Fruit fly (Drosophila melanogaster): ENCODE measurements around the gene CG34011.
A peak's percentile ranks its signal among the peaks of the same experiment; 100 is the strongest.

CG34011 gene

DNA sequence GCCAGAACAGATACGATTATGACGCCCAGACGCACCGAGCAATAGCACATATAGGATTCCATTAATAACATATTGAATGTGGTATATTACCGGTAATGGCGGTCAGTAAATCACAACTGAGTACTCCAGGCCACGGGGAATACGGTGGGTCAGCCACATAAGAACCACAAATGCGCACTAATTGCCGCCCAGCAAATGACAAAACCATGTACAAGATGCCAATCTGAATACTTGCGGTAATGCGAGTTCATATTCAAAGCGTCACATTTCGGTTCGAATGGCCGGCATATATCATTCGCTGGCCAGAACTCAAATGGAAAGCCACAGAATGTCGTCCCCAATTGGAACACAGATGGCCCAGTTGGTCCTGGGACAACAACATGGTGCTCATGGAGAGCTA, at the start of gene CG34011, which contains the start of gene CG14007:
Gene CG34011 (plus strand): TSS at position 122 of the 400 bp plus-strand sequence.
Gene CG14007 (minus strand): TSS at position 101 of the 400 bp plus-strand sequence.
- TF ChIP-seq psq (GFP tag; optimal IDR thresholded peaks at IDR 0.05): no peak
- TF ChIP-seq Mio (GFP tag; optimal IDR thresholded peaks at IDR 0.05): no peak
- no peak for TF ChIP-seq Myc (optimal IDR thresholded peaks at IDR 0.05)
- TF ChIP-seq Dfd (GFP tag; optimal IDR thresholded peaks at IDR 0.05): no peak
- no peak for TF ChIP-seq rgr (GFP tag; optimal IDR thresholded peaks at IDR 0.05)
- TF ChIP-seq Hr83 (GFP tag; optimal IDR thresholded peaks at IDR 0.05; ENCODE audit: poor library complexity, severe bottlenecking): no peak
- TF ChIP-seq N (GFP tag; optimal IDR thresholded peaks at IDR 0.05): no peak
- TF ChIP-seq lola (GFP tag; optimal IDR thresholded peaks at IDR 0.05): no peak
- TF ChIP-seq dsf (GFP tag; optimal IDR thresholded peaks at IDR 0.05; ENCODE audit: borderline replicate concordance): no peak
- TF ChIP-seq tai (GFP tag; optimal IDR thresholded peaks at IDR 0.05): no peak
- TF ChIP-seq h (GFP tag; optimal IDR thresholded peaks at IDR 0.05): no peak
- TF ChIP-seq CrebA (GFP tag; optimal IDR thresholded peaks at IDR 0.05; ENCODE audit: borderline replicate concordance): no peak
- TF ChIP-seq sage (GFP tag; optimal IDR thresholded peaks at IDR 0.05): no peak
- TF ChIP-seq Abd-B (GFP tag; optimal IDR thresholded peaks at IDR 0.05): no peak
- TF ChIP-seq HLH106 (tag; optimal IDR thresholded peaks at IDR 0.05): no peak
- no peak for TF ChIP-seq dmrt93B (GFP tag; optimal IDR thresholded peaks at IDR 0.05)
- TF ChIP-seq Jra (GFP tag; optimal IDR thresholded peaks at IDR 0.05): no peak
- TF ChIP-seq jim (GFP tag; optimal IDR thresholded peaks at IDR 0.05): no peak
- no peak for TF ChIP-seq pan (optimal IDR thresholded peaks at IDR 0.05)

- no peak for TF ChIP-seq Sp1 (GFP tag; optimal IDR thresholded peaks at IDR 0.05)
- TF ChIP-seq ey (GFP tag; optimal IDR thresholded peaks at IDR 0.05): no peak
- no peak for TF ChIP-seq usp (GFP tag; optimal IDR thresholded peaks at IDR 0.05)
- TF ChIP-seq dsf (GFP tag; optimal IDR thresholded peaks at IDR 0.05; ENCODE audit: borderline replicate concordance): no peak
- no peak for TF ChIP-seq h (GFP tag; optimal IDR thresholded peaks at IDR 0.05)
- no peak for TF ChIP-seq pan (optimal IDR thresholded peaks at IDR 0.05)
- no peak for TF ChIP-seq HLH106 (tag; optimal IDR thresholded peaks at IDR 0.05)
- no peak for TF ChIP-seq Dfd (GFP tag; optimal IDR thresholded peaks at IDR 0.05)
- no peak for TF ChIP-seq Mio (GFP tag; optimal IDR thresholded peaks at IDR 0.05)
- no peak for TF ChIP-seq br (GFP tag; optimal IDR thresholded peaks at IDR 0.05)
- no peak for TF ChIP-seq Rel (GFP tag; optimal IDR thresholded peaks at IDR 0.05)
- TF ChIP-seq Rel (tag; optimal IDR thresholded peaks at IDR 0.05): no peak
Observed at dm6 chr2L:5678282-5678681, 38.2 kb upstream of the CG34011 start, which contains the start of gene CG12511. Gene CG12511, plus strand, starts transcription at chr2L:5678582.

DNA sequence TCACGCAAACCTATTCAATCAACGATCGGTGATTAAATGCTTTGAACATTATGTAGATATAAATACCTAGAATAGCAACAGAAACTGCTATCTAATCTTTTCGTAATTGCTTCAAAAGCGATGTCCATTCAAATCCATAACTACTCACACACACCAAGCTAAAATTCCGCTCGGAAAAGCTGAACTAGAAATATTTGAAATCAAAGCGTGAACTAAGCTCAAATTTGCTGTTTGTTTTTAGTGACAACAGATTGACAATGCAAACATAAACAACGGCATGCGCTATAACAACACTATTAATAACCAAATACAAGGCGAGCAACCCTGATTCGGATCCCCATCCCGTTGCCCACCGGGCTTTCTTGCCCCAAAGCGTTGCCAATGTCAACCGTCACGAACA, 10.4 kb upstream of the CG34011 start, which contains the start of gene CG7236:
Gene CG7236 (plus strand): TSS at position 301 of the 400 bp plus-strand sequence.
- no peak for TF ChIP-seq sv (GFP tag; optimal IDR thresholded peaks at IDR 0.05)

dm6 chr2L:5720407-5721228, 4.1 kb downstream of the CG34011 start, which contains the start of the genes CG11149 and sip1:
Gene CG11149, minus strand, starts transcription at chr2L:5720899.
Gene sip1, plus strand, starts transcription at chr2L:5721051.
- TF ChIP-seq br (GFP tag; optimal IDR thresholded peaks at IDR 0.05) (peak; percentile 18), Rel (GFP tag; optimal IDR thresholded peaks at IDR 0.05) (no peak), Rel (tag; optimal IDR thresholded peaks at IDR 0.05) (peak; percentile 14), Vsx2 (GFP tag; optimal IDR thresholded peaks at IDR 0.05; ENCODE audit: partially characterized antibody) (no peak), Myc (optimal IDR thresholded peaks at IDR 0.05) (peak; percentile 15)

DNA sequence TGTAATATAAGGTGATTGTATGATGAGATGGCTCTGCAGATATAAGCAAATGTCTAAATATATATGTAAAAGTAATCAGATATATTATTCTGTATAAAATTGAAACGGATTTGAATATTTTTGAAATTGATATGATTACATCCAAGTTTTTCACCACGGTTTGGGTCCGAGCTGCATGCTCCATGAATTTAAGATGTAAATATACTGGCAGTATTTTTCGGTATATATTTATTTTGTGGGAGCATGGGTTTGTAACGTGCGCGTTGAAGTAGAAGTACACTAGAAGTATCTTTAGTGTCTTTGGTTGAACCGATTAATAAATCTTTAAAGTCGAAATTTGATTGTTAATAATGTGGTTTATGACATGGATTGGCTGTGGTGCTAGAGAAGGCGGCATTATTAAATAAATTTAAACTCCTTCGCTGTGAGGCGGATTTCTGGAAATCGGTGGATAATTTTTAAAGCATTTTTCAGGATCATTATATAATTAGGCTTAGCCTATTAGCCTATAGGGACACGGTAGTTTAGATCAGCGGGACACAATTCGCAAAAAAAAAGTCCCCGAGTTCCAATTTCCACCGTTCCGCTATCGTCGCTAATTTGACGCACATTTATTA, 7.5 kb downstream of the CG34011 start:
- TF ChIP-seq Myc (optimal IDR thresholded peaks at IDR 0.05): peak; percentile 17
- no peak for TF ChIP-seq brk (GFP tag; optimal IDR thresholded peaks at IDR 0.05)

dm6 chr2L:5724521-5725023, 8.1 kb downstream of the CG34011 start, which contains the start of gene CG11030:
Gene CG11030, plus strand, starts transcription at chr2L:5724656.
- TF ChIP-seq h (GFP tag; optimal IDR thresholded peaks at IDR 0.05): peak; percentile 8
- TF ChIP-seq Hr78 (GFP tag; optimal IDR thresholded peaks at IDR 0.05): no peak
- peak; percentile 84 for TF ChIP-seq psq (GFP tag; optimal IDR thresholded peaks at IDR 0.05)
- TF ChIP-seq Hr83 (GFP tag; optimal IDR thresholded peaks at IDR 0.05; ENCODE audit: poor library complexity, severe bottlenecking): peak; percentile 79
